Worm (Caenorhabditis elegans) whole organism, L4 larva: ENCODE data around the gene tdp-1.
A peak's percentile ranks its signal among the peaks of the same experiment; 100 is the strongest.

Source experiments
- F37D6.2 ChIP-seq: sonication (generic microtip); optimal IDR thresholded peaks from 2 replicates; lab custom pipeline; 2016; ENCODE audit warnings: mild to moderate bottlenecking, missing genetic modification characterization, missing compliant biosample characterization
- F49E8.2 ChIP-seq: sonication (generic microtip); optimal IDR thresholded peaks from 2 replicates; lab custom pipeline; 2016; ENCODE audit warnings: missing compliant biosample characterization, mild to moderate bottlenecking, missing genetic modification characterization, borderline replicate concordance
- T20F7.1 ChIP-seq: fragments of 200-800 bp; sonication (Bioruptor generic); optimal IDR thresholded peaks from 2 replicates; lab custom pipeline; 2018; ENCODE audit warnings: mild to moderate bottlenecking, missing genetic modification characterization, missing compliant biosample characterization
- T26A8.4 ChIP-seq: fragments of 200-800 bp; sonication (Bioruptor generic); IDR thresholded peaks from 2 replicates; pipeline ENCODE4 v1.3.6; 2022; ENCODE audit warnings: missing genetic modification characterization, missing compliant biosample characterization
- Y5F2A.4 ChIP-seq: fragments of 200-800 bp; sonication (Bioruptor generic); optimal IDR thresholded peaks from 2 replicates; lab custom pipeline; 2018; ENCODE audit warnings: mild to moderate bottlenecking, missing genetic modification characterization, missing compliant biosample characterization
- ZK337.2 ChIP-seq: fragments of 200-800 bp; sonication (Bioruptor generic); IDR thresholded peaks from 2 replicates; pipeline ENCODE4 v1.3.6; 2022; ENCODE audit warnings: missing genetic modification reagents, missing genetic modification characterization, missing compliant biosample characterization
- ama-1 ChIP-seq: fragments of 150-350 bp; optimal IDR thresholded peaks from 2 replicates; lab custom pipeline; 2014; ENCODE audit warnings: inconsistent platforms, mixed read lengths
- daf-16 ChIP-seq, 3 experiments: sonication (generic microtip); optimal IDR thresholded peaks; 2 replicates each; lab custom pipeline; 2016 to 2017; ENCODE audit warnings: missing genetic modification characterization in 3 of 3, missing genetic modification reagents in 3 of 3, mild to moderate bottlenecking in 2 of 3, missing compliant biosample characterization in 2 of 3, missing biosample characterization in 1 of 3, moderate library complexity in 1 of 3
- daf-8 ChIP-seq: fragments of 200-800 bp; sonication (Bioruptor generic); IDR thresholded peaks from 2 replicates; pipeline ENCODE4 v1.3.6; 2022; ENCODE audit warnings: missing genetic modification characterization, missing compliant biosample characterization
- dmd-6 ChIP-seq: fragments of 200-800 bp; sonication (Bioruptor generic); IDR thresholded peaks from 2 replicates; pipeline ENCODE4 v1.3.6; 2022; ENCODE audit warnings: missing genetic modification reagents, missing genetic modification characterization, missing compliant biosample characterization
- dmd-8 ChIP-seq: fragments of 200-800 bp; sonication (Bioruptor generic); IDR thresholded peaks from 2 replicates; pipeline ENCODE4 v1.3.6; 2022; ENCODE audit warnings: missing genetic modification characterization, missing compliant biosample characterization
- dmd-9 ChIP-seq: fragments of 200-800 bp; sonication (Bioruptor generic); IDR thresholded peaks from 2 replicates; pipeline ENCODE4 v1.3.6; 2022; ENCODE audit warnings: missing genetic modification reagents, missing genetic modification characterization, missing compliant biosample characterization
- dve-1 ChIP-seq: sonication (generic microtip); optimal IDR thresholded peaks from 2 replicates; lab custom pipeline; 2017; ENCODE audit warnings: antibody characterized with exemption, mild to moderate bottlenecking, missing genetic modification characterization, missing compliant biosample characterization; ENCODE audit not compliant: insufficient read depth
- hlh-11 ChIP-seq: fragments of 200-800 bp; sonication (Bioruptor generic); optimal IDR thresholded peaks from 2 replicates; lab custom pipeline; 2018; ENCODE audit warnings: mild to moderate bottlenecking, missing genetic modification characterization, missing compliant biosample characterization
- hlh-30 ChIP-seq: sonication (generic microtip); optimal IDR thresholded peaks from 2 replicates; lab custom pipeline; 2017; ENCODE audit warnings: antibody characterized with exemption, mild to moderate bottlenecking, missing genetic modification characterization, missing compliant biosample characterization; ENCODE audit not compliant: insufficient read depth
- hmg-1.1 ChIP-seq: fragments of 200-800 bp; sonication (Bioruptor generic); IDR thresholded peaks from 2 replicates; pipeline ENCODE4 v1.3.6; 2022; ENCODE audit warnings: missing genetic modification reagents, missing genetic modification characterization, missing compliant biosample characterization
- lim-7 ChIP-seq: fragments of 200-800 bp; sonication (Bioruptor generic); IDR thresholded peaks from 2 replicates; pipeline ENCODE4 v1.3.6; 2022; ENCODE audit warnings: missing genetic modification characterization, missing compliant biosample characterization
- lin-1 ChIP-seq: fragments of 200-800 bp; sonication (Bioruptor generic); IDR thresholded peaks from 2 replicates; pipeline ENCODE4 v1.3.6; 2022; ENCODE audit warnings: missing genetic modification reagents, missing genetic modification characterization, missing compliant biosample characterization
- lin-15B ChIP-seq: fragments of 150-350 bp; sonication (generic microtip); optimal IDR thresholded peaks from 3 replicates; lab custom pipeline; 2014; ENCODE audit warnings: missing biosample characterization, missing genetic modification characterization
- lir-3 ChIP-seq: sonication (generic microtip); optimal IDR thresholded peaks from 2 replicates; lab custom pipeline; 2016; ENCODE audit warnings: mild to moderate bottlenecking, missing genetic modification characterization, missing compliant biosample characterization
- lsy-2 ChIP-seq, 2 experiments: fragments of 150-350 bp in 1 of 2; sonication (generic microtip) in 1 of 2; optimal IDR thresholded peaks; 2 replicates each; lab custom pipeline; 2014 to 2017; ENCODE audit warnings: missing biosample characterization in 2 of 2, missing genetic modification characterization in 2 of 2
- mdl-1 ChIP-seq, 2 experiments: fragments of 150-350 bp in 1 of 2; sonication (generic microtip) in 1 of 2; optimal IDR thresholded peaks; 2 replicates each; lab custom pipeline; 2014 to 2017; ENCODE audit warnings: missing biosample characterization in 2 of 2, missing genetic modification characterization in 2 of 2
- mep-1 ChIP-seq: fragments of 150-350 bp; sonication (generic microtip); optimal IDR thresholded peaks from 3 replicates; lab custom pipeline; 2014; ENCODE audit warnings: missing biosample characterization, missing genetic modification characterization
- mxl-3 ChIP-seq: fragments of 200-800 bp; sonication (Bioruptor generic); optimal IDR thresholded peaks from 2 replicates; lab custom pipeline; 2018; ENCODE audit warnings: mild to moderate bottlenecking, missing genetic modification characterization, missing compliant biosample characterization
- nhr-10 ChIP-seq: fragments of 150-350 bp; optimal IDR thresholded peaks from 2 replicates; lab custom pipeline; 2014; ENCODE audit warnings: missing biosample characterization, missing genetic modification characterization
- nhr-11 ChIP-seq: fragments of 150-350 bp; optimal IDR thresholded peaks from 2 replicates; lab custom pipeline; 2014; ENCODE audit warnings: missing biosample characterization, missing genetic modification characterization
- nhr-25 ChIP-seq: sonication (generic microtip); optimal IDR thresholded peaks from 2 replicates; lab custom pipeline; 2017; ENCODE audit warnings: missing genetic modification characterization, mild to moderate bottlenecking, missing compliant biosample characterization, antibody characterized with exemption, moderate library complexity, borderline replicate concordance; ENCODE audit not compliant: insufficient read depth
- nhr-28 ChIP-seq: fragments of 150-350 bp; optimal IDR thresholded peaks from 2 replicates; lab custom pipeline; 2014; ENCODE audit warnings: missing biosample characterization, missing genetic modification characterization
- nhr-77 ChIP-seq: fragments of 150-350 bp; optimal IDR thresholded peaks from 2 replicates; lab custom pipeline; 2014; ENCODE audit warnings: missing biosample characterization, missing genetic modification characterization
- pqm-1 ChIP-seq: sonication (generic microtip); optimal IDR thresholded peaks from 2 replicates; lab custom pipeline; 2017; ENCODE audit warnings: missing biosample characterization, missing genetic modification characterization
- rbr-2 ChIP-seq: sonication (generic microtip); optimal IDR thresholded peaks from 2 replicates; lab custom pipeline; 2016; ENCODE audit warnings: missing genotype, missing genetic modification characterization, missing compliant biosample characterization
- sdz-12 ChIP-seq: fragments of 200-800 bp; sonication (Bioruptor generic); optimal IDR thresholded peaks from 2 replicates; lab custom pipeline; 2018; ENCODE audit warnings: mild to moderate bottlenecking, missing genetic modification characterization, missing compliant biosample characterization
- set-16 ChIP-seq: fragments of 200-800 bp; sonication (Bioruptor generic); IDR thresholded peaks from 2 replicates; pipeline ENCODE4 v1.3.6; 2022; ENCODE audit warnings: missing genetic modification reagents, missing genetic modification characterization, missing compliant biosample characterization
- snpc-4 ChIP-seq: fragments of 150-350 bp; optimal IDR thresholded peaks from 2 replicates; lab custom pipeline; 2014; ENCODE audit warnings: missing biosample characterization, missing genetic modification characterization
- tra-1 ChIP-seq: fragments of 200-800 bp; sonication (Bioruptor generic); IDR thresholded peaks from 2 replicates; pipeline ENCODE4 v1.3.6; 2022; ENCODE audit warnings: missing genetic modification reagents, missing genetic modification characterization, missing compliant biosample characterization
- unc-130 ChIP-seq: sonication (generic microtip); optimal IDR thresholded peaks from 2 replicates; lab custom pipeline; 2016; ENCODE audit warnings: missing genetic modification reagents, missing genetic modification characterization, missing compliant biosample characterization
- vab-7 ChIP-seq: fragments of 200-800 bp; sonication (Bioruptor generic); IDR thresholded peaks from 2 replicates; pipeline ENCODE4 v1.3.6; 2022; ENCODE audit warnings: missing genetic modification reagents, missing genetic modification characterization, missing compliant biosample characterization
- zfp-3 ChIP-seq: fragments of 200-800 bp; sonication (Bioruptor generic); conservative IDR thresholded peaks from 2 replicates; pipeline ENCODE4 v1.3.6; 2022; ENCODE audit warnings: missing genetic modification reagents, missing genetic modification characterization, missing compliant biosample characterization
- ztf-11 ChIP-seq: fragments of 150-350 bp; optimal IDR thresholded peaks from 2 replicates; lab custom pipeline; 2014; ENCODE audit warnings: missing biosample characterization, missing genetic modification characterization

tdp-1 gene

ce11 chrII:8989444-8989843 is 8.2 kb upstream of the tdp-1 start, which contains the start of gene C18E9.9 (continued):
- TF ChIP-seq F37D6.2 (tag; lab: Kevin White, UChicago), result no peak
- TF ChIP-seq nhr-11 (tag; lab: Kevin White, UChicago), result no peak
- TF ChIP-seq zfp-3 (GFP tag; lab: Robert Waterston, UW), result no peak
- no peak for TF ChIP-seq dmd-9 (GFP tag; lab: Robert Waterston, UW)
- no peak for TF ChIP-seq vab-7 (GFP tag; lab: Robert Waterston, UW)
- TF ChIP-seq, all 104 proteins: peak for 5

ce11 chrII:8990267-8990666 is 7.4 kb upstream of the tdp-1 start:
- TF ChIP-seq nhr-28 (tag; lab: Kevin White, UChicago) (peak; percentile 55), daf-16 (GFP tag; optimal IDR thresholded peaks at IDR 0.05; lab: Kevin White, UChicago) (no peak), daf-16 (tag; optimal IDR thresholded peaks at IDR 0.05; lab: Kevin White, UChicago) (peak; percentile 78), dmd-6 (peak; percentile 38), dve-1 (tag; lab: Kevin White, UChicago) (peak; percentile 68), hmg-1.1 (no peak), pqm-1 (tag; lab: Kevin White, UChicago) (peak; percentile 3), hlh-11 (tag; lab: Kevin White, UChicago) (peak; percentile 58), sdz-12 (GFP tag; lab: Kevin White, UChicago) (no peak), mep-1 (no peak), lir-3 (tag; lab: Kevin White, UChicago) (no peak), nhr-77 (tag; lab: Kevin White, UChicago) (peak; percentile 47)

- TF ChIP-seq snpc-4 (tag; lab: Kevin White, UChicago) (no peak), lim-7 (GFP tag; lab: Robert Waterston, UW) (no peak), lin-1 (GFP tag; lab: Robert Waterston, UW) (no peak), F49E8.2 (tag; lab: Kevin White, UChicago) (no peak), hlh-30 (peak; percentile 15), pqm-1 (tag; lab: Kevin White, UChicago) (peak; percentile 71), dmd-6 (peak; percentile 42; the same call in 1 of the 2 replicates), T20F7.1 (no peak), unc-130 (GFP tag; lab: Kevin White, UChicago) (no peak), rbr-2 (tag; lab: Kevin White, UChicago) (no peak), ztf-11 (tag; lab: Kevin White, UChicago) (no peak), hlh-11 (tag; lab: Kevin White, UChicago) (peak; percentile 60), mdl-1 (tag; optimal IDR thresholded peaks at IDR 0.05; lab: Kevin White, UChicago) (peak in 1 of 2 experiments; percentile 18), tra-1 (no peak), daf-16 (GFP tag; optimal IDR thresholded peaks at IDR 0.05; lab: Kevin White, UChicago) (no peak), daf-16 (tag; optimal IDR thresholded peaks at IDR 0.05; lab: Kevin White, UChicago) (peak; percentile 54), F37D6.2 (tag; lab: Kevin White, UChicago) (no peak), set-16 (no peak), Y5F2A.4 (GFP tag; lab: Kevin White, UChicago) (no peak), nhr-25 (no peak), nhr-10 (tag; lab: Kevin White, UChicago) (no peak), ZK337.2 (no peak), sdz-12 (GFP tag; lab: Kevin White, UChicago) (no peak), dmd-8 (no peak), lsy-2 (tag; optimal IDR thresholded peaks at IDR 0.05; lab: Kevin White, UChicago) (no peak), T26A8.4 (GFP tag; lab: Robert Waterston, UW) (no peak), dve-1 (tag; lab: Kevin White, UChicago) (peak; percentile 46), lin-15B (no peak), mxl-3 (no peak), daf-8 (GFP tag; lab: Robert Waterston, UW) (no peak), nhr-28 (tag; lab: Kevin White, UChicago) (peak; percentile 72), ama-1 (lab: Kevin White, UChicago) (no peak)
Observed at ce11 chrII:8991602-8992001, 6.0 kb upstream of the tdp-1 start.
